Worm (Caenorhabditis elegans) whole organism, mixed stage, embryonic: Measurements from ENCODE around the gene Y25C1A.13.

Source experiments
- M03D4.4 ChIP-seq: sonication (generic microtip); optimal IDR thresholded peaks from 2 replicates; lab custom pipeline; 2017; ENCODE audit warnings: mild to moderate bottlenecking, missing genetic modification characterization, missing compliant biosample characterization
- bed-3 ChIP-seq: fragments of 200-800 bp; sonication (Bioruptor generic); optimal IDR thresholded peaks from 3 replicates; lab custom pipeline; 2018; ENCODE audit warnings: mild to moderate bottlenecking, missing genetic modification characterization, moderate library complexity, missing compliant biosample characterization
- blmp-1 ChIP-seq: fragments of 150-350 bp; optimal IDR thresholded peaks from 2 replicates; lab custom pipeline; 2014; ENCODE audit warnings: missing biosample characterization, missing genetic modification characterization
- ceh-39 ChIP-seq: fragments of 150-350 bp; optimal IDR thresholded peaks from 2 replicates; lab custom pipeline; 2014; ENCODE audit warnings: missing biosample characterization, missing genetic modification characterization
- ceh-83 ChIP-seq: fragments of 200-800 bp; sonication (Bioruptor generic); optimal IDR thresholded peaks from 2 replicates; lab custom pipeline; 2018; ENCODE audit warnings: mild to moderate bottlenecking, missing genetic modification characterization, missing compliant biosample characterization
- ces-1 ChIP-seq: fragments of 150-350 bp; optimal IDR thresholded peaks from 2 replicates; lab custom pipeline; 2014; ENCODE audit warnings: missing biosample characterization, missing genetic modification reagents, missing genetic modification characterization
- cnd-1 ChIP-seq: fragments of 200-800 bp; sonication (Bioruptor generic); optimal IDR thresholded peaks from 2 replicates; lab custom pipeline; 2018; ENCODE audit warnings: mild to moderate bottlenecking, missing genetic modification characterization, missing compliant biosample characterization
- drap-1 ChIP-seq: fragments of 200-800 bp; sonication (Bioruptor generic); optimal IDR thresholded peaks from 3 replicates; lab custom pipeline; 2018; ENCODE audit warnings: mild to moderate bottlenecking, missing genetic modification characterization, missing compliant biosample characterization
- elt-1 ChIP-seq: sonication (generic microtip); optimal IDR thresholded peaks from 2 replicates; lab custom pipeline; 2017; ENCODE audit warnings: missing genetic modification characterization, mild to moderate bottlenecking, missing compliant biosample characterization, antibody characterized with exemption, moderate library complexity, borderline replicate concordance; ENCODE audit not compliant: insufficient read depth
- elt-3 ChIP-seq: fragments of 150-350 bp; optimal IDR thresholded peaks from 2 replicates; lab custom pipeline; 2014; ENCODE audit warnings: missing biosample characterization, missing genetic modification characterization
- flh-1 ChIP-seq: fragments of 200-800 bp; sonication (Bioruptor generic); optimal IDR thresholded peaks from 2 replicates; lab custom pipeline; 2018; ENCODE audit warnings: mild to moderate bottlenecking, missing genetic modification characterization, moderate library complexity, missing compliant biosample characterization
- ham-2 ChIP-seq: fragments of 200-800 bp; sonication (Bioruptor generic); optimal IDR thresholded peaks from 2 replicates; lab custom pipeline; 2018; ENCODE audit warnings: mild to moderate bottlenecking, missing genetic modification characterization, missing compliant biosample characterization
- hlh-1 ChIP-seq: fragments of 150-350 bp; optimal IDR thresholded peaks from 2 replicates; lab custom pipeline; 2014; ENCODE audit warnings: missing biosample characterization, missing genetic modification reagents, missing genetic modification characterization
- lin-13 ChIP-seq: fragments of 150-350 bp; optimal IDR thresholded peaks from 2 replicates; lab custom pipeline; 2014; ENCODE audit warnings: missing biosample characterization, missing genetic modification characterization
- lin-32 ChIP-seq: fragments of 200-800 bp; sonication (Bioruptor generic); optimal IDR thresholded peaks from 2 replicates; lab custom pipeline; 2018; ENCODE audit warnings: mild to moderate bottlenecking, missing genetic modification characterization, missing compliant biosample characterization
- lsy-2 ChIP-seq: fragments of 150-350 bp; optimal IDR thresholded peaks from 2 replicates; lab custom pipeline; 2014; ENCODE audit warnings: missing biosample characterization, missing genetic modification characterization
- mab-5 ChIP-seq: fragments of 150-350 bp; optimal IDR thresholded peaks from 2 replicates; lab custom pipeline; 2014; ENCODE audit warnings: missing biosample characterization, missing genetic modification characterization
- mep-1 ChIP-seq: fragments of 150-350 bp; optimal IDR thresholded peaks from 2 replicates; lab custom pipeline; 2017; ENCODE audit warnings: missing biosample characterization, missing genetic modification reagents, missing genetic modification characterization, inconsistent platforms
- mls-2 ChIP-seq: sonication (generic microtip); optimal IDR thresholded peaks from 2 replicates; lab custom pipeline; 2016; ENCODE audit warnings: mild to moderate bottlenecking, missing genetic modification characterization, moderate library complexity, missing compliant biosample characterization
- nhr-12 ChIP-seq: fragments of 150-350 bp; optimal IDR thresholded peaks from 2 replicates; lab custom pipeline; 2014; ENCODE audit warnings: missing biosample characterization, missing genetic modification characterization
- nhr-2 ChIP-seq: fragments of 150-350 bp; optimal IDR thresholded peaks from 2 replicates; lab custom pipeline; 2014; ENCODE audit warnings: missing biosample characterization, missing genetic modification characterization
- nhr-28 ChIP-seq: fragments of 150-350 bp; optimal IDR thresholded peaks from 2 replicates; lab custom pipeline; 2014; ENCODE audit warnings: missing biosample characterization, missing genetic modification characterization
- nhr-76 ChIP-seq: sonication (generic microtip); optimal IDR thresholded peaks from 2 replicates; lab custom pipeline; 2017; ENCODE audit warnings: missing biosample characterization, missing genetic modification characterization
- pha-4 ChIP-seq: fragments of 150-350 bp; optimal IDR thresholded peaks from 2 replicates; lab custom pipeline; 2018; ENCODE audit warnings: missing biosample characterization, missing genetic modification reagents, missing genetic modification characterization
- sem-2 ChIP-seq: fragments of 200-800 bp; sonication (Bioruptor generic); optimal IDR thresholded peaks from 2 replicates; lab custom pipeline; 2018; ENCODE audit warnings: mild to moderate bottlenecking, missing genetic modification characterization, missing compliant biosample characterization
- snpc-4 ChIP-seq: fragments of 150-350 bp; optimal IDR thresholded peaks from 2 replicates; lab custom pipeline; 2014; ENCODE audit warnings: missing biosample characterization, missing genetic modification characterization
- sptf-1 ChIP-seq: sonication (generic microtip); optimal IDR thresholded peaks from 2 replicates; lab custom pipeline; 2017; ENCODE audit warnings: mild to moderate bottlenecking, missing genetic modification characterization, moderate library complexity, missing compliant biosample characterization
- tbx-8 ChIP-seq: fragments of 200-800 bp; sonication (Bioruptor generic); optimal IDR thresholded peaks from 2 replicates; lab custom pipeline; 2018; ENCODE audit warnings: mild to moderate bottlenecking, missing genetic modification characterization, moderate library complexity, missing compliant biosample characterization
- unc-120 ChIP-seq: sonication (generic microtip); optimal IDR thresholded peaks from 2 replicates; lab custom pipeline; 2017; ENCODE audit warnings: missing genetic modification characterization, missing compliant biosample characterization; ENCODE audit not compliant: poor library complexity, severe bottlenecking
- unc-39 ChIP-seq: fragments of 150-350 bp; optimal IDR thresholded peaks from 2 replicates; lab custom pipeline; 2014; ENCODE audit warnings: missing biosample characterization, missing genetic modification characterization
- zip-8 ChIP-seq: fragments of 150-350 bp; optimal IDR thresholded peaks from 2 replicates; lab custom pipeline; 2014; ENCODE audit warnings: missing biosample characterization, missing genetic modification characterization
- ztf-11 ChIP-seq: fragments of 150-350 bp; optimal IDR thresholded peaks from 2 replicates; lab custom pipeline; 2014; ENCODE audit warnings: missing biosample characterization, missing genetic modification characterization

Gene Y25C1A.13

DNA sequence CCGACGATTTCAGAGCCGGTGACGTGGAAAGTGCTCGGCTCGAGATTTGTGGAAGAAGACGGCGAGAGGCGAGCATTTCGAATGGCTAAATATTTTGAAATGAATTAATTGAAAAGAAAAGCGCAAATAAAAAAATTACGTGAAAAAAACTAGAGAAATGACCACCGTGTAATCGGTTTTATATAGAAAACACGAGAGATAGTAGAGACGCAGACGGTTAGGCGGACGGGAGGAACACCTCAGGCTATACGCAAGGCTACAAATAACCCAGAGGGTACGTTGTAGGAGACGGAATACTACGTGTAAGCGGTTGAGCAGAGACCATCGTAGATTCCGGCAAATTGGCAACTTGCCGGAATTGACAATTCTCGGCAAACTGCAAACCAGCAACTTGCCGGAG lies at the start of gene Y25C1A.13:
Gene Y25C1A.13 (minus strand): TSS at position 101 of the 400 bp plus-strand sequence.
- TF ChIP-seq lin-32 = no peak
- no peak for TF ChIP-seq zip-8
- no peak for TF ChIP-seq ceh-83 (GFP tag; lab: Kevin White, UChicago)
- no peak for TF ChIP-seq hlh-1
- TF ChIP-seq ceh-39 = no peak
- no peak for TF ChIP-seq mep-1 (tag; lab: Kevin White, UChicago)
- TF ChIP-seq nhr-76 (tag; lab: Kevin White, UChicago) = no peak
- TF ChIP-seq blmp-1 (tag; lab: Kevin White, UChicago) = no peak
- no peak for TF ChIP-seq unc-120 (tag; lab: Kevin White, UChicago)
- no peak for TF ChIP-seq drap-1 (GFP tag; lab: Kevin White, UChicago)
- no peak for TF ChIP-seq nhr-2 (tag; lab: Kevin White, UChicago)
- TF ChIP-seq sptf-1 = no peak
- no peak for TF ChIP-seq elt-3
- TF ChIP-seq elt-1 (tag; lab: Kevin White, UChicago) = no peak
- no peak for TF ChIP-seq lsy-2 (tag; lab: Kevin White, UChicago)
- TF ChIP-seq snpc-4 (tag; lab: Kevin White, UChicago) = no peak
- no peak for TF ChIP-seq M03D4.4 (tag; lab: Kevin White, UChicago)
- TF ChIP-seq nhr-28 = no peak
- no peak for TF ChIP-seq ztf-11 (tag; lab: Kevin White, UChicago)

ce11 chrII:3158985-3159384 lies 47.9 kb upstream of the Y25C1A.13 start, which contains the start of gene sri-34:
Gene sri-34 (minus strand): TSS chrII:3159085.
- TF ChIP-seq ces-1 (GFP tag; lab: Kevin White, UChicago) (no peak), mls-2 (tag; lab: Kevin White, UChicago) (no peak), mep-1 (tag; lab: Kevin White, UChicago) (no peak), cnd-1 (no peak), tbx-8 (GFP tag; lab: Kevin White, UChicago) (no peak), nhr-2 (tag; lab: Kevin White, UChicago) (no peak), elt-3 (no peak)

DNA sequence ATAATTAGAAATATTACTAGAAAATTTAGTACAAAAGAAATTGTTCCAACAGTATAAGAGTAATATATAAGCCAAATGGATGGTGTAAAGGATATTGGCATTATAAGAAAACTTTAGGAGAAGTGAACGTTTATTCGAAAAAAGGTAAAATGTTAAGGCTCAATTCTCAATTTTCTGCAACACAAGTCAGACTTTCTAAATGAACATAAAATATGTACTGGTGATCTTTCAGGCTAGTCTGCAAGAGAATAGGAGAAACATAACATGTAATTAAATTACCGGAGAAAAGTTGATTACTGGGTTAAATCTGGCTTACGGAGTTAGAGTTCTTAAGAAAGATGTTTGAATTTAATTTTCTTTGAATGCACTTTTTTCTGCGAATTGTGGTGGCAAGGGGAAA lies 45.7 kb upstream of the Y25C1A.13 start, which contains the start of gene sri-33:
Gene sri-33 (minus strand): TSS at position 101 of the 400 bp plus-strand sequence.
- TF ChIP-seq snpc-4 (tag; lab: Kevin White, UChicago) = no peak
- no peak for TF ChIP-seq ztf-11 (tag; lab: Kevin White, UChicago)
- TF ChIP-seq ceh-83 (GFP tag; lab: Kevin White, UChicago) = no peak
- no peak for TF ChIP-seq pha-4 (tag; lab: Kevin White, UChicago)
- TF ChIP-seq nhr-12 (tag; lab: Kevin White, UChicago) = no peak
- no peak for TF ChIP-seq zip-8
- TF ChIP-seq lin-32 = no peak
- no peak for TF ChIP-seq unc-120 (tag; lab: Kevin White, UChicago)
- TF ChIP-seq lsy-2 (tag; lab: Kevin White, UChicago) = no peak
- no peak for TF ChIP-seq mep-1 (tag; lab: Kevin White, UChicago)
- TF ChIP-seq lin-13 (tag; lab: Kevin White, UChicago) = no peak
- no peak for TF ChIP-seq sptf-1
- TF ChIP-seq nhr-2 (tag; lab: Kevin White, UChicago) = no peak
- TF ChIP-seq nhr-28 = no peak
- TF ChIP-seq drap-1 (GFP tag; lab: Kevin White, UChicago) = no peak
- no peak for TF ChIP-seq M03D4.4 (tag; lab: Kevin White, UChicago)
- no peak for TF ChIP-seq hlh-1
- no peak for TF ChIP-seq ceh-39
- TF ChIP-seq flh-1 (GFP tag; lab: Kevin White, UChicago) = no peak

DNA sequence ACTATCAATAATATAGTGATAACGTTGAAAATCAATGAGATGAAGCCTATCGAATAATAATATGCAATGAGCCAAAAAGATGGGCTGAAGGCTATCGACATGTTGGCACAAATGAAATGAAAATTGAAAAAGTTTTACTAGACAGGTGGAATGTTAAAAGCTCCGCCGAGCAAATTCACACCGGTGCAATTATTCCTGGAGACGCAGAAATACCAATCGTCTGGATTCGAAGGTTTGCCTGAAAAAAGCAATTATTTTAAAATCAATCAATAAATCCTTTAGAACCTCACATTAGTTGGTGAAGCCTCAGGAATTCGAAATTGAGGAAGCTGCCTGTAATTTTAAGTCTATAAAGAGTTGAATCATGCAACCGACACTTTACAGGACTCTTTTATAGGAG lies 43.3 kb upstream of the Y25C1A.13 start, which contains the start of gene sri-32:
Gene sri-32 (minus strand): TSS at position 101 of the 400 bp plus-strand sequence.
- TF ChIP-seq lsy-2 (tag; lab: Kevin White, UChicago) (no peak), nhr-12 (tag; lab: Kevin White, UChicago) (no peak), cnd-1 (no peak), mab-5 (tag; lab: Kevin White, UChicago) (no peak), flh-1 (GFP tag; lab: Kevin White, UChicago) (no peak), ceh-83 (GFP tag; lab: Kevin White, UChicago) (no peak), ham-2 (GFP tag; lab: Kevin White, UChicago) (no peak), unc-39 (tag; lab: Kevin White, UChicago) (no peak), sem-2 (no peak), hlh-1 (no peak), bed-3 (no peak)
